Worm (Caenorhabditis elegans) whole organism, late embryonic: ENCODE data around the gene Y57G11C.38.
A peak's percentile ranks its signal among the peaks of the same experiment; 100 is the strongest.

Experiments used
- C08G9.2 ChIP-seq: sonication (generic microtip); optimal IDR thresholded peaks from 2 replicates; lab custom pipeline; 2016; ENCODE audit warnings: mild to moderate bottlenecking, missing genetic modification characterization, moderate library complexity, missing compliant biosample characterization
- F13H6.1 ChIP-seq: sonication (generic microtip); optimal IDR thresholded peaks from 2 replicates; lab custom pipeline; 2016; ENCODE audit warnings: missing genetic modification characterization, missing compliant biosample characterization
- K02D7.2 ChIP-seq: sonication (generic microtip); optimal IDR thresholded peaks from 2 replicates; lab custom pipeline; 2017; ENCODE audit warnings: mild to moderate bottlenecking, missing genetic modification characterization, missing compliant biosample characterization
- T23F11.4 ChIP-seq: fragments of 200-800 bp; sonication (Bioruptor generic); optimal IDR thresholded peaks from 2 replicates; lab custom pipeline; 2018; ENCODE audit warnings: mild to moderate bottlenecking, missing genetic modification characterization, missing compliant biosample characterization
- Y22D7AL.16 ChIP-seq: sonication (generic microtip); optimal IDR thresholded peaks from 2 replicates; lab custom pipeline; 2016; ENCODE audit warnings: missing genetic modification characterization, missing compliant biosample characterization
- ahr-1 ChIP-seq: sonication (generic microtip); optimal IDR thresholded peaks from 2 replicates; lab custom pipeline; 2016; ENCODE audit warnings: missing genetic modification characterization, missing compliant biosample characterization
- ama-1 ChIP-seq: fragments of 150-350 bp; optimal IDR thresholded peaks from 2 replicates; lab custom pipeline; 2014
- ceh-14 ChIP-seq: sonication (generic microtip); optimal IDR thresholded peaks from 2 replicates; lab custom pipeline; 2016; ENCODE audit warnings: missing genotype, missing genetic modification characterization, missing compliant biosample characterization
- ceh-19 ChIP-seq: fragments of 200-800 bp; sonication (Bioruptor generic); optimal IDR thresholded peaks from 2 replicates; lab custom pipeline; 2018; ENCODE audit warnings: mild to moderate bottlenecking, missing genetic modification characterization, missing compliant biosample characterization
- ceh-2 ChIP-seq: sonication (generic microtip); optimal IDR thresholded peaks from 2 replicates; lab custom pipeline; 2016; ENCODE audit warnings: missing genotype, missing genetic modification characterization, missing compliant biosample characterization
- ceh-22 ChIP-seq: sonication (generic microtip); optimal IDR thresholded peaks from 2 replicates; lab custom pipeline; 2017; ENCODE audit warnings: missing biosample characterization, missing genetic modification characterization
- ceh-24 ChIP-seq: sonication (generic microtip); optimal IDR thresholded peaks from 2 replicates; lab custom pipeline; 2016; ENCODE audit warnings: mild to moderate bottlenecking, missing genetic modification characterization, missing compliant biosample characterization
- ceh-31 ChIP-seq: sonication (generic microtip); optimal IDR thresholded peaks from 2 replicates; lab custom pipeline; 2016; ENCODE audit warnings: missing genetic modification characterization, missing compliant biosample characterization
- ceh-45 ChIP-seq: fragments of 200-800 bp; sonication (Bioruptor generic); IDR thresholded peaks from 2 replicates; pipeline ENCODE4 v1.3.6; 2022; ENCODE audit warnings: missing genetic modification reagents, missing genetic modification characterization, missing compliant biosample characterization
- ceh-48 ChIP-seq: sonication (generic microtip); optimal IDR thresholded peaks from 2 replicates; lab custom pipeline; 2016; ENCODE audit warnings: missing genetic modification characterization, inconsistent platforms, missing compliant biosample characterization
- ceh-6 ChIP-seq: fragments of 200-800 bp; sonication (Bioruptor generic); optimal IDR thresholded peaks from 2 replicates; lab custom pipeline; 2018; ENCODE audit warnings: mild to moderate bottlenecking, missing genetic modification characterization, missing compliant biosample characterization
- ceh-9 ChIP-seq: sonication (generic microtip); optimal IDR thresholded peaks from 2 replicates; lab custom pipeline; 2016; ENCODE audit warnings: mild to moderate bottlenecking, missing genetic modification characterization, inconsistent platforms, missing compliant biosample characterization
- che-1 ChIP-seq: sonication (generic microtip); optimal IDR thresholded peaks from 2 replicates; lab custom pipeline; 2016; ENCODE audit warnings: mild to moderate bottlenecking, missing genetic modification characterization, missing compliant biosample characterization
- dmd-4 ChIP-seq: sonication (generic microtip); optimal IDR thresholded peaks from 2 replicates; lab custom pipeline; 2016; ENCODE audit warnings: borderline replicate concordance, missing genetic modification characterization, missing compliant biosample characterization
- elt-2 ChIP-seq: sonication (generic microtip); optimal IDR thresholded peaks from 2 replicates; lab custom pipeline; 2016; ENCODE audit warnings: missing genetic modification reagents, missing genetic modification characterization, missing compliant biosample characterization
- fkh-10 ChIP-seq: fragments of 150-350 bp; optimal IDR thresholded peaks from 2 replicates; lab custom pipeline; 2014; ENCODE audit warnings: missing biosample characterization, missing genetic modification reagents, missing genetic modification characterization
- fkh-6 ChIP-seq: sonication (generic microtip); optimal IDR thresholded peaks from 2 replicates; lab custom pipeline; 2016; ENCODE audit warnings: missing genetic modification characterization, missing compliant biosample characterization
- hlh-15 ChIP-seq: sonication (generic microtip); optimal IDR thresholded peaks from 2 replicates; lab custom pipeline; 2016; ENCODE audit warnings: missing genetic modification characterization, missing compliant biosample characterization
- hlh-30 ChIP-seq: sonication (generic microtip); optimal IDR thresholded peaks from 2 replicates; lab custom pipeline; 2017; ENCODE audit warnings: antibody characterized with exemption, missing genetic modification characterization, missing compliant biosample characterization; ENCODE audit not compliant: insufficient read depth
- lin-11 ChIP-seq: fragments of 200-800 bp; sonication (Bioruptor generic); optimal IDR thresholded peaks from 2 replicates; lab custom pipeline; 2018; ENCODE audit warnings: mild to moderate bottlenecking, missing genetic modification characterization, missing compliant biosample characterization
- mec-3 ChIP-seq: sonication (generic microtip); optimal IDR thresholded peaks from 2 replicates; lab custom pipeline; 2016; ENCODE audit warnings: borderline replicate concordance, missing genetic modification characterization, missing compliant biosample characterization
- nfya-1 ChIP-seq: sonication (generic microtip); optimal IDR thresholded peaks from 2 replicates; lab custom pipeline; 2017; ENCODE audit warnings: missing genetic modification characterization, mild to moderate bottlenecking, missing compliant biosample characterization, antibody characterized with exemption, moderate library complexity
- nhr-11 ChIP-seq: fragments of 150-350 bp; optimal IDR thresholded peaks from 2 replicates; lab custom pipeline; 2014; ENCODE audit warnings: missing biosample characterization, missing genetic modification characterization
- nhr-232 ChIP-seq: sonication (generic microtip); optimal IDR thresholded peaks from 2 replicates; lab custom pipeline; 2016; ENCODE audit warnings: missing genetic modification characterization, missing compliant biosample characterization
- odd-2 ChIP-seq: sonication (generic microtip); optimal IDR thresholded peaks from 2 replicates; lab custom pipeline; 2017; ENCODE audit warnings: antibody characterized with exemption, mild to moderate bottlenecking, missing genetic modification characterization, missing compliant biosample characterization
- pqm-1 ChIP-seq: sonication (generic microtip); optimal IDR thresholded peaks from 2 replicates; lab custom pipeline; 2016; ENCODE audit warnings: missing genetic modification characterization, missing compliant biosample characterization
- pros-1 ChIP-seq: fragments of 150-350 bp; optimal IDR thresholded peaks from 2 replicates; lab custom pipeline; 2014; ENCODE audit warnings: missing biosample characterization, missing genetic modification reagents, missing genetic modification characterization
- ref-2 ChIP-seq: sonication (generic microtip); optimal IDR thresholded peaks from 2 replicates; lab custom pipeline; 2016; ENCODE audit warnings: missing genetic modification characterization, missing compliant biosample characterization
- sdc-2 ChIP-seq: sonication (generic microtip); optimal IDR thresholded peaks from 2 replicates; lab custom pipeline; 2016; ENCODE audit warnings: missing genotype, missing genetic modification characterization, missing compliant biosample characterization
- sox-2 ChIP-seq: fragments of 200-800 bp; sonication (Bioruptor generic); IDR thresholded peaks from 2 replicates; pipeline ENCODE4 v1.3.6; 2022; ENCODE audit warnings: missing genetic modification reagents, missing genetic modification characterization, missing compliant biosample characterization
- sox-4 ChIP-seq: sonication (generic microtip); optimal IDR thresholded peaks from 2 replicates; lab custom pipeline; 2017; ENCODE audit warnings: mild to moderate bottlenecking, missing genetic modification characterization, inconsistent platforms, missing compliant biosample characterization
- ttx-3 ChIP-seq: sonication (generic microtip); optimal IDR thresholded peaks from 2 replicates; lab custom pipeline; 2016; ENCODE audit warnings: missing genetic modification reagents, missing genetic modification characterization, missing compliant biosample characterization
- unc-3 ChIP-seq, 2 experiments: fragments of 200-800 bp in 1 of 2; sonication (Bioruptor generic) in 1 of 2; sonication (generic microtip) in 1 of 2; conservative IDR thresholded peaks in 1 of 2; optimal IDR thresholded peaks in 1 of 2; 2 replicates each; pipeline versions ENCODE4 v1.3.6 to Lab custom; 2016 to 2022; ENCODE audit warnings: missing compliant biosample characterization in 2 of 2, missing genetic modification characterization in 2 of 2, missing genetic modification reagents in 1 of 2
- unc-42 ChIP-seq: sonication (generic microtip); optimal IDR thresholded peaks from 2 replicates; lab custom pipeline; 2016; ENCODE audit warnings: missing genotype, missing genetic modification characterization, missing compliant biosample characterization
- unc-86 ChIP-seq: sonication (generic microtip); optimal IDR thresholded peaks from 2 replicates; lab custom pipeline; 2016; ENCODE audit warnings: missing genetic modification characterization, missing compliant biosample characterization
- zip-5 ChIP-seq: sonication (generic microtip); optimal IDR thresholded peaks from 2 replicates; lab custom pipeline; 2016; ENCODE audit warnings: missing genetic modification characterization, missing compliant biosample characterization

The Y57G11C.38 gene

DNA sequence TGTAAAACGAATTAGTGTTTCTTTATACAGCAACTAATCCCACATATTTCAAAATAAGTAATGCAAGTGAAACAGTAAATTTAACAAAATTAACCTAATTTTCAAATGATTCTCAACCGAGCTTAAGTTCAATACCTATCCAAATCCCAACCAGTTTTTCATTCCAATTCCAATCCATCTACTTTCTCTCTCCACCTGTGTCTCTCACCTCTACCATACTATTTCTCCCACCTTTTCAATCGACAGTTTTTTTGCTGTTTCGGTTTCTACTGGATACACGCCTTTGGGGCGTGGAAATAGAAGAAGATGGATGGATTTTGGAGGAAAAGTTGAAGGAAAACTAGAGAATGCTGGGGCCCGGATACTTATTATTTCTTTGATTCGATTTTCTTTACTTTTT, 15.4 kb downstream of the Y57G11C.38 start:
- TF ChIP-seq unc-3 (GFP tag; conservative IDR thresholded peaks at IDR 0.05; lab: Robert Waterston, UW) (no peak), unc-3 (tag; optimal IDR thresholded peaks at IDR 0.05; lab: Kevin White, UChicago) (no peak), mec-3 (tag; lab: Kevin White, UChicago) (no peak), sdc-2 (tag; lab: Kevin White, UChicago) (no peak), ceh-2 (no peak), ceh-24 (tag; lab: Kevin White, UChicago) (no peak), ceh-48 (tag; lab: Kevin White, UChicago) (no peak), K02D7.2 (tag; lab: Kevin White, UChicago) (no peak), fkh-6 (no peak)

- no peak for TF ChIP-seq nfya-1 (tag; lab: Kevin White, UChicago)
- TF ChIP-seq odd-2 (tag; lab: Kevin White, UChicago) = no peak
- TF ChIP-seq ttx-3 = no peak
- TF ChIP-seq ceh-14 (tag; lab: Kevin White, UChicago) = no peak
- TF ChIP-seq fkh-6 = no peak
- TF ChIP-seq fkh-10 (GFP tag; lab: Kevin White, UChicago) = no peak
- no peak for TF ChIP-seq unc-86
Observed at ce11 chrIV:14879184-14879583, 16.9 kb downstream of the Y57G11C.38 start, which contains the start of gene eps-8. eps-8 (plus strand) TSS chrIV:14879484.

DNA sequence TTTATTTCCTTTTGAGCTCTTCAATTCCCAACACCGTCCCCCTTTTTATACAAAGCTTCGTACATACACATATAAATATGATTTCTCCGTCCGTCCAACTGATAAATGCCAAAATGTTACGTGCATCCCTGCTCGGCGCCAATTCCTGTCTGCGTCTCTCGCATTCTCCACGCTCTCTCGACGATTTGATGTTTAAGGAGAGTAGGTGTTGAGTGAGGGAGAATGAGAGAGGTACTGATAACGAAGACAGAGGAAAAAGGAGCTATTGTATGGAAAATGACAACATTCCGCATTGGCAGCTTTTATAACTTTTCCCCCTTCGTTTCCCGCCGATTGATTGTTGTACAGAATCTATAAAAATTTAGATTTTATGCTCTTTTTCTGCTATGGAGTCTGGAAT, 21.6 kb downstream of the Y57G11C.38 start:
- TF ChIP-seq nfya-1 (tag; lab: Kevin White, UChicago) = no peak
- TF ChIP-seq C08G9.2 = no peak
- TF ChIP-seq sox-2 (GFP tag; lab: Robert Waterston, UW) = no peak
- no peak for TF ChIP-seq nhr-232 (tag; lab: Kevin White, UChicago)
- TF ChIP-seq T23F11.4 = no peak
- no peak for TF ChIP-seq ahr-1 (tag; lab: Kevin White, UChicago)
- peak; percentile 44 for TF ChIP-seq elt-2 (tag; lab: Kevin White, UChicago)
- no peak for TF ChIP-seq dmd-4 (tag; lab: Kevin White, UChicago)
- peak; percentile 11 for TF ChIP-seq pqm-1
- TF ChIP-seq ceh-22 (tag; lab: Kevin White, UChicago) = no peak
- TF ChIP-seq unc-86 = no peak
- TF ChIP-seq nhr-11 (tag; lab: Kevin White, UChicago) = no peak

DNA sequence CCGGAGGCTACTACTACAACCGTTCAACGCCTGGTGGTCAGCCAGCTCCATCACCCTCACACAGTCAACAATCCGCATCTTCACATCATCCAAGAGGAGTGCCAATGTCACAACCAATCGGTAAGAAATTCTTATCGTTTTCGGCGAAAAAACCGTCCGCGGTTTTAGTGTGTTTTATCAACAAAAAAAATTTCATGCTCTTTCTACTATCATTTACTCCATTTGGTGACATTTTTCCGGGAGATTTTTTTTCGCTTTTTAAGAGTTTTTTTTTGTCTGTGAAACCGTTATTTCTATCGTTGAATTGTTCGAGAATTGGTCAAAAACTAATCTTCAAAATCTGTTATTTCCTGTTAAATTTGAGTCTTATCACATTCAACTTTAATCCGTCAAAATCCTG, 23.3 kb downstream of the Y57G11C.38 start:
- TF ChIP-seq hlh-30 (tag; lab: Kevin White, UChicago) = no peak
- TF ChIP-seq Y22D7AL.16 = no peak
- no peak for TF ChIP-seq ceh-6 (GFP tag; lab: Kevin White, UChicago)
- no peak for TF ChIP-seq ahr-1 (tag; lab: Kevin White, UChicago)
- TF ChIP-seq zip-5 (tag; lab: Kevin White, UChicago) = no peak
- TF ChIP-seq pros-1 (tag; lab: Kevin White, UChicago) = no peak
- no peak for TF ChIP-seq mec-3 (tag; lab: Kevin White, UChicago)
- TF ChIP-seq pqm-1 = no peak

ce11 chrIV:14888889-14889664, 26.8 kb downstream of the Y57G11C.38 start:
- no peak for TF ChIP-seq unc-42
- no peak for TF ChIP-seq ceh-19 (GFP tag; lab: Kevin White, UChicago)
- no peak for TF ChIP-seq sox-4 (tag; lab: Kevin White, UChicago)
- TF ChIP-seq ref-2 (tag; lab: Kevin White, UChicago) = no peak
- TF ChIP-seq ttx-3 = no peak
- no peak for TF ChIP-seq nhr-232 (tag; lab: Kevin White, UChicago)
- no peak for TF ChIP-seq che-1 (tag; lab: Kevin White, UChicago)
- no peak for TF ChIP-seq dmd-4 (tag; lab: Kevin White, UChicago)
- no peak for TF ChIP-seq ceh-45
- no peak for TF ChIP-seq lin-11 (tag; lab: Kevin White, UChicago)
- no peak for TF ChIP-seq ceh-9 (tag; lab: Kevin White, UChicago)
- no peak for TF ChIP-seq hlh-15 (tag; lab: Kevin White, UChicago)
- TF ChIP-seq ama-1 (lab: Kevin White, UChicago) = no peak
- TF ChIP-seq F13H6.1 (tag; lab: Kevin White, UChicago) = no peak
- no peak for TF ChIP-seq fkh-6
- TF ChIP-seq ceh-31 (tag; lab: Kevin White, UChicago) = no peak
